Fruit fly (Drosophila melanogaster) whole organism: Measurements from ENCODE around the gene CheB38b.

Source experiments
- CG8478 ChIP-seq: fragments of >200 bp; optimal IDR thresholded peaks from 2 replicates; lab custom pipeline; 2018; ENCODE audit warnings: inconsistent platforms
- Dll ChIP-seq: fragments of >200 bp; optimal IDR thresholded peaks from 2 replicates; lab custom pipeline; 2017
- EcR ChIP-seq, 2 experiments: fragments of >200 bp; optimal IDR thresholded peaks; 2 replicates each; lab custom pipeline; 2017; ENCODE audit warnings: missing biosample characterization in 2 of 2, missing genetic modification characterization in 2 of 2, missing genetic modification reagents in 2 of 2
- pan ChIP-seq: fragments of >200 bp; optimal IDR thresholded peaks from 2 replicates; lab custom pipeline; 2017
- psq ChIP-seq: fragments of >200 bp; optimal IDR thresholded peaks from 2 replicates; lab custom pipeline; 2017
- usp ChIP-seq: fragments of >200 bp; optimal IDR thresholded peaks from 2 replicates; lab custom pipeline; 2017; ENCODE audit warnings: missing biosample characterization, missing genetic modification characterization, mixed read lengths

CheB38b gene

dm6 chr2L:20806619-20807018 is 10.5 kb downstream of the CheB38b start:
- TF ChIP-seq EcR (GFP tag; optimal IDR thresholded peaks at IDR 0.05; lab: Kevin White, UChicago) = no peak
- TF ChIP-seq Dll (lab: Kevin White, UChicago) = no peak
- no peak for TF ChIP-seq CG8478 (lab: Kevin White, UChicago)
- no peak for TF ChIP-seq usp
- no peak for TF ChIP-seq pan
- TF ChIP-seq psq (lab: Kevin White, UChicago) = no peak

DNA sequence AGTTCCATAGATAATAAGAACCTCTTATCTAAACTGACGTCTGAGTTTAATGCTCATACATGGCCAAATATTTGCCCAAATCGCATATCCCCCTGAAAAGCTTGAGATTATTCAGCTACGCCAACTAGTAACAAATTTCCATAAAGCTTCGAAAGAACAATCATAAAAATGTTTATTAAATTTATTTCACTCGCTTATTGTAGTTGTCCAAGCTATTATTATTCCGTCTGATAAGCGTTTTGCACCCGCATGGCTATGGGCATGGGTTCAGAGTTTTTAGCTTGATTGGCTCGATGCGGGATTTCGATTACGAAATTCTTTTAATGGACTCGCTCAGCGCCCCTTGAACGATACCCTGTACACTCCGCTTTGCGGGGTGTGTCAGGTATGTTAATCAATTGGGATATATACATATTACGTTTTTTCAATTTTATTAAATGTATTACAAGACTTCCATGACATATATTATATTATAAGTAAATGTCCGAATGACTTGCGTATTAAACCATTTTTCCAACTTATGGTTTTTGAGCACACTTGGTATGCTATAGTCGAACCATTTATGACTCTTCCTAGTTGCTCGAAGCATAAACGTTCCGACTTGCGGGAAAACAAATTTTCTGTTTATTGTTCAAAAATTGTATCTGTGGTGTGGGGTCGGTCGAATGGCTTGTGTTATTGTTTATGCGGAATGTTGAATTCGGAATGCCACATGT is 11.3 kb downstream of the CheB38b start:
- TF ChIP-seq usp = no peak
- no peak for TF ChIP-seq Dll (lab: Kevin White, UChicago)
- TF ChIP-seq EcR (GFP tag; optimal IDR thresholded peaks at IDR 0.05; lab: Kevin White, UChicago) = no peak
- TF ChIP-seq pan = peak; percentile 79

dm6 chr2L:20803733-20804164 is 13.3 kb downstream of the CheB38b start:
- TF ChIP-seq pan (no peak), usp (no peak), CG8478 (lab: Kevin White, UChicago) (no peak), Dll (lab: Kevin White, UChicago) (no peak), EcR (GFP tag; optimal IDR thresholded peaks at IDR 0.05; lab: Kevin White, UChicago) (no peak), psq (lab: Kevin White, UChicago) (no peak)

- TF ChIP-seq Dll (lab: Kevin White, UChicago) (no peak), CG8478 (lab: Kevin White, UChicago) (no peak), psq (lab: Kevin White, UChicago) (no peak), EcR (GFP tag; optimal IDR thresholded peaks at IDR 0.05; lab: Kevin White, UChicago) (no peak), usp (no peak), pan (no peak)
Observed at dm6 chr2L:20802839-20803238, 14.2 kb downstream of the CheB38b start.

- TF ChIP-seq EcR (GFP tag; optimal IDR thresholded peaks at IDR 0.05; lab: Kevin White, UChicago) (no peak), usp (no peak), CG8478 (lab: Kevin White, UChicago) (no peak), psq (lab: Kevin White, UChicago) (no peak), Dll (lab: Kevin White, UChicago) (no peak), pan (no peak)
Observed at dm6 chr2L:20802204-20802603, 14.9 kb downstream of the CheB38b start.

dm6 chr2L:20801801-20802200 is 15.3 kb downstream of the CheB38b start:
- TF ChIP-seq usp (no peak), Dll (lab: Kevin White, UChicago) (no peak), EcR (GFP tag; optimal IDR thresholded peaks at IDR 0.05; lab: Kevin White, UChicago) (no peak)

DNA sequence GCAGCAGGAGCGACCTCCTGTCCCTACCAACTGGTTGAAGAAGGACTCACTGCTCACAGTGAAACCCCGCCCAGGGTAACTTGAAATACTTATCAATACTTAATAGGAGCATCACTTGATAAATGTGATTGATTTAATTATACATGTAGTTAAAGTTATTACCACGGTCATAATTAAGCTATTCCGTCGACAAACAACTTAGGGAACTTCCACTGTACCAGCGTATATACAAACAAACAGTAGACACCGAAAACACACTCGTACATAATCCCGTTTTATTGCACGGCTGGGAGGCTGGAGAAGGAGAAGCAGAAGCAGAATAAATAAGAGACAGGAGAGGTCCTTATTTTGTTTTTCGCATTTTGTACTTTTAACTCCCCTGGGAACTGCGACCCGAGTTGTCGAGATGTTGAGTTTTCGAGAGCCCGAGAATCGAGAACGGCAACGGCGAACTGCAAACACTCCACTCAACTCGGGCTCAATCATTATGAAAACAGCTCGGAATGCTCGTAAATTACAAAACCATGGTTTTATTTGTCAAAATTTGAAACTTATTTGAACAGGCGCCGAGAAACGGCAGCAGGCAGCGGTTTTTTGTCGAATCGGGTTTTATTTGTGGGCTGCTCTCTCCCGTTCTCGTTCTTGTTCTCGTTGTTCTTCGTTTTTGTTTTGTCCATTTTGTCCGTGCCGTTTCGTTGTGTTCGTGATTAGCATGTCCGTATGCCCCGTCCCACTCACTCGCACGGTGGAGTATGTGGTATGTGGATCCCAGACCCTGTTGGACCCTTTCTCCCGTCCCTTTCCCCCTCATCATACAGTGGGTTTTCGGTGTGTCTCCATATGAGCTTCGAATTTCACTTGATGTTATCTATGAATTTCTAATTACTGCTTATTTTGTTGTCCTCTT is 16.8 kb downstream of the CheB38b start:
- TF ChIP-seq Dll (lab: Kevin White, UChicago) = no peak
- no peak for TF ChIP-seq EcR (GFP tag; optimal IDR thresholded peaks at IDR 0.05; lab: Kevin White, UChicago)
- no peak for TF ChIP-seq pan

dm6 chr2L:20798351-20798777 is 18.7 kb downstream of the CheB38b start:
- no peak for TF ChIP-seq EcR (GFP tag; optimal IDR thresholded peaks at IDR 0.05; lab: Kevin White, UChicago)
- TF ChIP-seq psq (lab: Kevin White, UChicago) = no peak

DNA sequence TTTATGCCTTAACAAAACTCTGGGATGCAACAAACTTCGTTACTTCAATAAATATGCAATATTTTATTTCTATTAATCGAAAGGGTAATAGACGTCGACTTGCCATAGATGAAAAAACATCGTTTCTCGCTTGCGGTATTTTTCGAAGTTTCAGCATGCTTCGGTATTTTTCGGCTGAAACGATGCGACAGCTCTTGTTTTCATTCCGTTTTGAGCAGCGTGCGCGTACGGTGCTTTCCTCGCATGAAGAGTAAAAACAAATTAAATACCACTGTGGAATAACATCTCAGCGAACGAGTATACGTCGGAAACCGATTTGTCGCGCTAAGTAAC is 19.6 kb downstream of the CheB38b start, which contains the start of gene CG9328:
CG9328 (plus strand) TSS at position 201 of the 333 bp plus-strand sequence.
- no peak for TF ChIP-seq Dll (lab: Kevin White, UChicago)
- no peak for TF ChIP-seq psq (lab: Kevin White, UChicago)
- no peak for TF ChIP-seq CG8478 (lab: Kevin White, UChicago)
- no peak for TF ChIP-seq pan
- no peak for TF ChIP-seq EcR (GFP tag; optimal IDR thresholded peaks at IDR 0.05; lab: Kevin White, UChicago)
- TF ChIP-seq usp = no peak

dm6 chr2L:20796758-20797514 is 20.1 kb downstream of the CheB38b start, which contains the start of gene vari:
TSS of gene vari (minus strand) at chr2L:20797042.
- TF ChIP-seq usp (no peak), pan (no peak), psq (lab: Kevin White, UChicago) (no peak), EcR (GFP tag; optimal IDR thresholded peaks at IDR 0.05; lab: Kevin White, UChicago) (no peak), CG8478 (lab: Kevin White, UChicago) (no peak), Dll (lab: Kevin White, UChicago) (no peak)

DNA sequence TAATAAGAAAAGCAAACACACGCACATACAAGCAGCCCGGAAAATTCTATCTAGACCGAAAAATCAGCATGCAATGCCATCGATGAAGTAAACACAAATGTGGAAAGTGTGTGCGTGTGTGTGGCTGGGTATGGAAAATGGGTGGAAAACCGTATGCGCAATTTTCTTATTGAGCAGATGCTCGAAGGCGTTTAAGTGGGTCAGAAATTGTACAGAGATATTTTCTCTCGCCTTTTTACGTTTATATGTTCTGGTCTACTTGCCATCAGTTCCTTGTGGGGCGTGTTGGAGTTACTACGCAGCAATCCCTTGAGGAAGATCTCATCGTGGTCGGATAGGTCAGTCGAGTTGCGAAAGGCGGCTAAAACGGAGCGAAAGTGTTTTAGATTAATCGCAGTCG is 21.3 kb downstream of the CheB38b start:
- TF ChIP-seq usp (no peak), pan (no peak), CG8478 (lab: Kevin White, UChicago) (no peak), psq (lab: Kevin White, UChicago) (no peak)

- TF ChIP-seq EcR (GFP tag; optimal IDR thresholded peaks at IDR 0.05; lab: Kevin White, UChicago) = no peak
- TF ChIP-seq Dll (lab: Kevin White, UChicago) = no peak
- TF ChIP-seq pan = no peak
- no peak for TF ChIP-seq psq (lab: Kevin White, UChicago)
- no peak for TF ChIP-seq usp
- TF ChIP-seq CG8478 (lab: Kevin White, UChicago) = no peak
Observed at dm6 chr2L:20794656-20795055, 22.4 kb downstream of the CheB38b start.
